Worm (Caenorhabditis elegans) whole organism, L1 larva: ENCODE results near the gene nhr-193.
"Not testable (repeated sequence)": the region's sequence is repeated elsewhere in the genome, so short reads cannot be mapped to it uniquely, and the experiment has no call there.

Source experiments
- alr-1 ChIP-seq: fragments of 200-800 bp; sonication (Bioruptor generic); optimal IDR thresholded peaks from 2 replicates; lab custom pipeline; 2018; ENCODE audit warnings: borderline replicate concordance, mild to moderate bottlenecking, missing genetic modification characterization, missing compliant biosample characterization
- aly-2 ChIP-seq: fragments of 150-350 bp; optimal IDR thresholded peaks from 2 replicates; lab custom pipeline; 2014; ENCODE audit warnings: missing biosample characterization, missing genetic modification characterization
- ceh-82 ChIP-seq, 3 experiments: fragments of 150-350 bp in 1 of 3; sonication (generic microtip) in 2 of 3; optimal IDR thresholded peaks; 2 replicates each; lab custom pipeline; 2014 to 2017; ENCODE audit warnings: missing biosample characterization in 3 of 3, missing genetic modification characterization in 3 of 3
- ces-1 ChIP-seq: fragments of 150-350 bp; optimal IDR thresholded peaks from 2 replicates; lab custom pipeline; 2014; ENCODE audit warnings: missing biosample characterization, missing genetic modification reagents, missing genetic modification characterization
- dsc-1 ChIP-seq: sonication (generic microtip); optimal IDR thresholded peaks from 2 replicates; lab custom pipeline; 2016; ENCODE audit warnings: mild to moderate bottlenecking, missing genetic modification characterization, missing compliant biosample characterization
- efl-1 ChIP-seq, 4 experiments: fragments of 150-350 bp; optimal IDR thresholded peaks in 3 of 4; peaks in 1 of 4; 1 replicate in 1 of 4; 2 replicates in 3 of 4; lab custom pipeline; 2014; ENCODE audit warnings: missing biosample characterization in 2 of 4, missing genetic modification characterization in 2 of 4, missing genetic modification reagents in 2 of 4
- egl-13 ChIP-seq: sonication (generic microtip); optimal IDR thresholded peaks from 2 replicates; lab custom pipeline; 2016; ENCODE audit warnings: missing genotype, missing genetic modification reagents, missing genetic modification characterization, missing compliant biosample characterization
- egl-27 ChIP-seq, 2 experiments: fragments of 150-350 bp in 1 of 2; sonication (generic microtip); optimal IDR thresholded peaks; 3 replicates each; lab custom pipeline; 2017 to 2018; ENCODE audit warnings: missing biosample characterization in 2 of 2, missing genetic modification characterization in 2 of 2, missing genetic modification reagents in 2 of 2
- elt-2 ChIP-seq: sonication (generic microtip); optimal IDR thresholded peaks from 2 replicates; lab custom pipeline; 2016; ENCODE audit warnings: missing genetic modification characterization, mild to moderate bottlenecking, inconsistent platforms, missing compliant biosample characterization, missing genetic modification reagents
- fkh-10 ChIP-seq: sonication (generic microtip); optimal IDR thresholded peaks from 2 replicates; lab custom pipeline; 2017; ENCODE audit warnings: missing biosample characterization, missing genetic modification reagents, missing genetic modification characterization
- fkh-4 ChIP-seq: sonication (generic microtip); optimal IDR thresholded peaks from 2 replicates; lab custom pipeline; 2016; ENCODE audit warnings: missing compliant biosample characterization, missing genetic modification characterization, borderline replicate concordance
- fos-1 ChIP-seq: fragments of 150-350 bp; optimal IDR thresholded peaks from 2 replicates; lab custom pipeline; 2014; ENCODE audit warnings: missing biosample characterization, missing genetic modification characterization
- hlh-4 ChIP-seq: sonication (generic microtip); optimal IDR thresholded peaks from 2 replicates; lab custom pipeline; 2016; ENCODE audit warnings: mild to moderate bottlenecking, missing genetic modification characterization, missing compliant biosample characterization
- irx-1 ChIP-seq: sonication (generic microtip); optimal IDR thresholded peaks from 2 replicates; lab custom pipeline; 2016; ENCODE audit warnings: missing genetic modification characterization, missing compliant biosample characterization
- lin-13 ChIP-seq: fragments of 150-350 bp; optimal IDR thresholded peaks from 2 replicates; lab custom pipeline; 2014; ENCODE audit warnings: missing biosample characterization, missing genetic modification reagents, missing genetic modification characterization
- lin-15B ChIP-seq: fragments of 150-350 bp; sonication (generic microtip); optimal IDR thresholded peaks from 3 replicates; lab custom pipeline; 2014; ENCODE audit warnings: missing biosample characterization, missing genetic modification characterization
- lin-35 ChIP-seq, 2 experiments: fragments of 150-350 bp; optimal IDR thresholded peaks; 2 replicates each; lab custom pipeline; 2014; ENCODE audit warnings: missing biosample characterization in 2 of 2, missing genetic modification characterization in 2 of 2, missing genetic modification reagents in 2 of 2
- lin-39 ChIP-seq: fragments of 150-350 bp; optimal IDR thresholded peaks from 2 replicates; lab custom pipeline; 2014; ENCODE audit warnings: missing biosample characterization, missing genetic modification reagents, missing genetic modification characterization
- mab-9 ChIP-seq: fragments of 200-800 bp; sonication (Bioruptor generic); IDR thresholded peaks from 2 replicates; pipeline ENCODE4 v1.3.6; 2022; ENCODE audit warnings: missing genetic modification reagents, missing genetic modification characterization, missing compliant biosample characterization
- mep-1 ChIP-seq: fragments of 150-350 bp; optimal IDR thresholded peaks from 2 replicates; lab custom pipeline; 2014; ENCODE audit warnings: missing biosample characterization, missing genetic modification characterization
- nhr-12 ChIP-seq: sonication (generic microtip); optimal IDR thresholded peaks from 2 replicates; lab custom pipeline; 2017; ENCODE audit warnings: missing biosample characterization, missing genetic modification characterization
- nhr-20 ChIP-seq: sonication (generic microtip); optimal IDR thresholded peaks from 2 replicates; lab custom pipeline; 2016; ENCODE audit warnings: mild to moderate bottlenecking, missing genetic modification characterization, missing compliant biosample characterization
- nhr-237 ChIP-seq: fragments of 150-350 bp; optimal IDR thresholded peaks from 2 replicates; lab custom pipeline; 2014; ENCODE audit warnings: missing biosample characterization, missing genetic modification characterization
- nhr-28 ChIP-seq: fragments of 150-350 bp; optimal IDR thresholded peaks from 2 replicates; lab custom pipeline; 2014; ENCODE audit warnings: missing biosample characterization, missing genetic modification characterization
- nhr-47 ChIP-seq: sonication (generic microtip); optimal IDR thresholded peaks from 2 replicates; lab custom pipeline; 2016; ENCODE audit warnings: mild to moderate bottlenecking, missing genetic modification characterization, moderate library complexity, missing compliant biosample characterization
- nhr-90 ChIP-seq: sonication (generic microtip); optimal IDR thresholded peaks from 2 replicates; lab custom pipeline; 2016; ENCODE audit warnings: mild to moderate bottlenecking, missing genetic modification characterization, missing compliant biosample characterization; ENCODE audit not compliant: poor library complexity
- pax-3 ChIP-seq: fragments of 200-800 bp; sonication (Bioruptor generic); optimal IDR thresholded peaks from 2 replicates; lab custom pipeline; 2018; ENCODE audit warnings: mild to moderate bottlenecking, missing genetic modification characterization, moderate library complexity, missing compliant biosample characterization
- pqm-1 ChIP-seq: sonication (generic microtip); optimal IDR thresholded peaks from 3 replicates; lab custom pipeline; 2017; ENCODE audit warnings: missing biosample characterization, missing genetic modification characterization
- snpc-4 ChIP-seq: fragments of 150-350 bp; optimal IDR thresholded peaks from 2 replicates; lab custom pipeline; 2014; ENCODE audit warnings: missing biosample characterization, missing genetic modification characterization
- snu-23 ChIP-seq: sonication (generic microtip); optimal IDR thresholded peaks from 2 replicates; lab custom pipeline; 2016; ENCODE audit warnings: missing genetic modification characterization, missing compliant biosample characterization
- sup-37 ChIP-seq: fragments of 200-800 bp; sonication (Bioruptor generic); optimal IDR thresholded peaks from 2 replicates; lab custom pipeline; 2018; ENCODE audit warnings: mild to moderate bottlenecking, missing genetic modification characterization, missing compliant biosample characterization
- tbx-2 ChIP-seq: sonication (generic microtip); optimal IDR thresholded peaks from 2 replicates; lab custom pipeline; 2016; ENCODE audit warnings: missing genetic modification characterization, missing compliant biosample characterization
- tlp-1 ChIP-seq: fragments of 150-350 bp; optimal IDR thresholded peaks from 2 replicates; lab custom pipeline; 2014; ENCODE audit warnings: missing biosample characterization, missing genetic modification characterization
- unc-30 ChIP-seq: sonication (generic microtip); optimal IDR thresholded peaks from 2 replicates; lab custom pipeline; 2017; ENCODE audit warnings: missing biosample characterization, missing genetic modification characterization
- unc-98 ChIP-seq: fragments of 200-800 bp; sonication (Bioruptor generic); IDR thresholded peaks from 2 replicates; pipeline ENCODE4 v1.3.6; 2022; ENCODE audit warnings: missing genetic modification characterization, missing compliant biosample characterization
- zag-1 ChIP-seq: fragments of 150-350 bp; optimal IDR thresholded peaks from 2 replicates; lab custom pipeline; 2014; ENCODE audit warnings: missing biosample characterization, missing genetic modification characterization
- ztf-4 ChIP-seq: fragments of 150-350 bp; optimal IDR thresholded peaks from 2 replicates; lab custom pipeline; 2014; ENCODE audit warnings: missing biosample characterization, missing genetic modification characterization

nhr-193 gene

ce11 chrV:16382949-16383348 lies 40.8 kb downstream of the nhr-193 start:
- TF ChIP-seq nhr-12: no peak
- no peak for TF ChIP-seq nhr-90 (tag; lab: Kevin White, UChicago)
- TF ChIP-seq mep-1 (tag; lab: Kevin White, UChicago): no peak
- TF ChIP-seq ces-1: no peak
- no peak for TF ChIP-seq efl-1 (optimal IDR thresholded peaks at IDR 0.05; lab: Kevin White, UChicago)
- TF ChIP-seq efl-1 (GFP tag; optimal IDR thresholded peaks at IDR 0.05 in 1 of 2; lab: Kevin White, UChicago): peak in 1 of 2 experiments; percentile 58
- TF ChIP-seq, all 84 proteins: peak for 1

- not testable (repeated sequence) for TF ChIP-seq zag-1 (tag; lab: Kevin White, UChicago); fkh-10 (GFP tag; lab: Kevin White, UChicago); snpc-4 (tag; lab: Kevin White, UChicago)
These were observed 41.6 kb downstream of the nhr-193 start, which contains the start of gene F13A7.7 for ce11 chrV:16383729-16384128. F13A7.7 (minus strand) TSS chrV:16383829.

ce11 chrV:16388268-16388667 lies 46.2 kb downstream of the nhr-193 start, which contains the start of gene sri-65:
sri-65 (minus strand) TSS chrV:16388368.
- no peak for TF ChIP-seq ceh-82 (tag; optimal IDR thresholded peaks at IDR 0.05; lab: Kevin White, UChicago)
- TF ChIP-seq hlh-4 (tag; lab: Kevin White, UChicago): peak; percentile 88

ce11 chrV:16390655-16391054 lies 48.5 kb downstream of the nhr-193 start, which contains the start of gene gst-44:
gst-44 (plus strand) TSS chrV:16390891.
- TF ChIP-seq tlp-1 (tag; lab: Kevin White, UChicago) (no peak), ceh-82 (tag; optimal IDR thresholded peaks at IDR 0.05; lab: Kevin White, UChicago) (no peak), pax-3 (tag; lab: Kevin White, UChicago) (no peak), elt-2 (tag; lab: Kevin White, UChicago) (peak; percentile 4), fkh-4 (tag; lab: Kevin White, UChicago) (no peak), aly-2 (tag; lab: Kevin White, UChicago) (no peak), irx-1 (tag; lab: Kevin White, UChicago) (no peak), fos-1 (tag; lab: Kevin White, UChicago) (no peak), pqm-1 (no peak), lin-35 (GFP tag; optimal IDR thresholded peaks at IDR 0.05; lab: Kevin White, UChicago) (peak in 1 of 2 experiments; percentile 28), egl-13 (tag; lab: Kevin White, UChicago) (no peak), alr-1 (tag; lab: Kevin White, UChicago) (no peak), nhr-237 (tag; lab: Kevin White, UChicago) (no peak), nhr-20 (tag; lab: Kevin White, UChicago) (peak; percentile 75), nhr-12 (no peak), mab-9 (GFP tag; lab: Robert Waterston, UW) (no peak), lin-13 (GFP tag; lab: Kevin White, UChicago) (no peak), unc-98 (no peak), tbx-2 (no peak), lin-39 (tag; lab: Kevin White, UChicago) (no peak), sup-37 (GFP tag; lab: Kevin White, UChicago) (no peak), snu-23 (GFP tag; lab: Kevin White, UChicago) (no peak), nhr-47 (tag; lab: Kevin White, UChicago) (no peak), ces-1 (no peak), nhr-28 (no peak)

- TF ChIP-seq sup-37 (GFP tag; lab: Kevin White, UChicago) (no peak), lin-15B (tag; lab: Kevin White, UChicago) (no peak), unc-30 (no peak), ztf-4 (tag; lab: Kevin White, UChicago) (no peak), egl-27 (tag; optimal IDR thresholded peaks at IDR 0.05; lab: Kevin White, UChicago) (no peak), dsc-1 (tag; lab: Kevin White, UChicago) (no peak)
These were observed 51.6 kb downstream of the nhr-193 start, which contains the start of gene srd-63 for ce11 chrV:16393728-16394127. srd-63 (minus strand) TSS chrV:16393828.
